Worm (Caenorhabditis elegans): ENCODE results near the gene C08B11.9.

DNA sequence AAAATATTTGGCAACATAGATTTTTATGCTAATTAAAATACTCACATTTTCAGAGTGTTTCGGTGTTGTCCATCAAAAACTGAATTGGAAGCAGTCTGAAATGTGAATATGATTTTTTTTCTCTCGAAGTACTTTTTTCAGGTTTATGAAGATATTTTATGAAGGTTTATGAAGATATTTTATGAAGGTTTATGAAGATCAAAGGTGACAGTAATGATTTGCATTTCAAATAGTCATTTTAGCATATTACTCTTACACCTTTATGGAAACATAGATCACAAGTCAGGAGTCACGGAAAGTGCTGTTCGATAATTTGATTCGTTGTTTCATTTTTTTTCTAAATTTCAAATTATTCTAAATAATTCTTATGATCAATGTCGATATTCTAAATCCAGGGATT, 33.8 kb downstream of the C08B11.9 start, which contains the start of gene pgp-11:
- TF ChIP-seq flt-1 (GFP tag; IDR thresholded peaks at IDR 0.05) (no peak), klf-2 (GFP tag; conservative IDR thresholded peaks at IDR 0.05) (no peak), ztf-29 (GFP tag; IDR thresholded peaks at IDR 0.05) (no peak), ref-1 (GFP tag; conservative IDR thresholded peaks at IDR 0.05) (no peak), cog-1 (tag; optimal IDR thresholded peaks at IDR 0.05) (no peak), tab-1 (GFP tag; IDR thresholded peaks at IDR 0.05) (no peak)
